Fruit fly (Drosophila melanogaster) whole organism, prepupa: ENCODE results near the gene Polr1B.

Experiments used
- CG10669 ChIP-seq: fragments of 200-800 bp; sonication (Bioruptor generic); optimal IDR thresholded peaks from 3 replicates; lab custom pipeline; 2018; ENCODE audit warnings: missing biosample characterization, mild to moderate bottlenecking, missing genetic modification characterization, moderate library complexity
- CG8319 ChIP-seq: fragments of 200-800 bp; sonication (Bioruptor generic); optimal IDR thresholded peaks from 3 replicates; lab custom pipeline; 2016; ENCODE audit warnings: missing biosample characterization, missing genetic modification characterization
- CG9139 ChIP-seq: fragments of 200-800 bp; sonication (Bioruptor generic); optimal IDR thresholded peaks from 3 replicates; lab custom pipeline; 2017; ENCODE audit warnings: missing biosample characterization, mild to moderate bottlenecking, missing genetic modification characterization
- Hr38 ChIP-seq: sonication (Bioruptor generic); optimal IDR thresholded peaks from 2 replicates; lab custom pipeline; 2016; ENCODE audit warnings: missing biosample characterization, missing genetic modification characterization
- dsx ChIP-seq: fragments of 200-800 bp; optimal IDR thresholded peaks from 3 replicates; lab custom pipeline; 2019; ENCODE audit warnings: missing biosample characterization, mild to moderate bottlenecking, missing genetic modification characterization, moderate library complexity; ENCODE audit not compliant: poor library complexity, severe bottlenecking
- fd59A ChIP-seq: fragments of 200-800 bp; sonication (Bioruptor generic); optimal IDR thresholded peaks from 2 replicates; lab custom pipeline; 2017; ENCODE audit warnings: missing biosample characterization, mild to moderate bottlenecking, missing genetic modification characterization, missing genetic modification reagents
- ss ChIP-seq, 2 experiments: fragments of 200-800 bp; sonication (Bioruptor generic); optimal IDR thresholded peaks; 2 replicates in 1 of 2; 3 replicates in 1 of 2; lab custom pipeline; 2017 to 2018; ENCODE audit warnings: mild to moderate bottlenecking in 2 of 2, missing biosample characterization in 2 of 2, missing genetic modification characterization in 2 of 2, moderate library complexity in 1 of 2

DNA sequence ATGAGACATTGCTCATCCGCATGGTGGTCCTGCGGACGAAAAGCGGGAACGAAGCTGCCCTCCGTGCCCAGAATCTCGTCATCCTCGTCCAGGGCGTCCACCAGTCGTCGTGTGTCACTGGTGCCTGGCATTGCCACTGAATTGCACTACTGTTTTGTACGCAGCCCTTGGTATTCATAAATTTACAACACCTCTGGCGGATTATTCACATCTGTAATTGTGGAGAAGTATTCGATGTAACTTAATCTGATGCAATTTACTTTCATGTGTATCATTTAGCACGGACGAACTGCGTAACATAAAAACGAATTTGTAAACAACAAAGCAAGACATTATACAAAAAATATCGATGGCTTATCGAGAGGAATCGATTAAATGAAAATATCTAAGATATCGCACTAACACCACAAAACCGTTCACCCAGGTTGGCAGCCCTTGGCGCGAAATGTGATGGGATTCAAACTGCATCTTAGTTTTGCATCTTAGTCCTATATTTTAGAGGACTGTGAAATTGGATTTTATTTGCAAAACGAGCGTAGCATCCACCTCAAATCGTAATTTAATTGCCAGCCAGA, 46.4 kb upstream of the Polr1B start, which contains the start of gene Ent1:
- TF ChIP-seq fd59A (GFP tag; lab: Kevin White, UChicago), result no peak
- peak; percentile 48 for TF ChIP-seq dsx (GFP tag; lab: Kevin White, UChicago)
- TF ChIP-seq ss (GFP tag; optimal IDR thresholded peaks at IDR 0.05; lab: Kevin White, UChicago), result no peak
- TF ChIP-seq CG10669 (GFP tag; lab: Kevin White, UChicago), result no peak
- TF ChIP-seq CG8319 (GFP tag; lab: Kevin White, UChicago), result no peak
- no peak for TF ChIP-seq CG9139 (GFP tag; lab: Kevin White, UChicago)
- TF ChIP-seq Hr38, result no peak
